Fruit fly (Drosophila melanogaster) whole organism, pupa: ENCODE results near the gene Kdm3.
A peak's percentile ranks its signal among the peaks of the same experiment; 100 is the strongest.

ENCODE experiments used
- CG10348 ChIP-seq: fragments of 200-800 bp; sonication (Bioruptor generic); IDR thresholded peaks from 2 replicates; pipeline ENCODE4 v1.3.6; 2022; ENCODE audit warnings: missing biosample characterization, missing genetic modification characterization
- CG12605 ChIP-seq: fragments of 200-800 bp; sonication (Bioruptor generic); IDR thresholded peaks from 2 replicates; pipeline ENCODE4 v1.3.6; 2022; ENCODE audit warnings: missing biosample characterization, missing genetic modification characterization
- CG13204 ChIP-seq: fragments of 200-800 bp; sonication (Bioruptor generic); optimal IDR thresholded peaks from 2 replicates; lab custom pipeline; 2018; ENCODE audit warnings: missing biosample characterization, mild to moderate bottlenecking, missing genetic modification characterization, moderate library complexity
- CG14655 ChIP-seq: fragments of 200-800 bp; sonication (Bioruptor generic); optimal IDR thresholded peaks from 3 replicates; lab custom pipeline; 2017; ENCODE audit warnings: mild to moderate bottlenecking, missing biosample characterization, missing genetic modification reagents, missing genetic modification characterization
- CG17806 ChIP-seq: fragments of 200-800 bp; sonication (Bioruptor generic); optimal IDR thresholded peaks from 2 replicates; lab custom pipeline; 2018; ENCODE audit warnings: missing biosample characterization, mild to moderate bottlenecking, missing genetic modification characterization, moderate library complexity
- CG34367 ChIP-seq: fragments of 200-800 bp; sonication (Bioruptor generic); optimal IDR thresholded peaks from 2 replicates; lab custom pipeline; 2018; ENCODE audit warnings: missing biosample characterization, mild to moderate bottlenecking, missing genetic modification characterization
- CG4496 ChIP-seq: fragments of 200-800 bp; sonication (Bioruptor generic); IDR thresholded peaks from 3 replicates; pipeline ENCODE4 v1.3.6; 2022; ENCODE audit warnings: missing biosample characterization, missing genetic modification characterization
- CG8159 ChIP-seq: fragments of 200-800 bp; sonication (Bioruptor generic); optimal IDR thresholded peaks from 3 replicates; lab custom pipeline; 2018; ENCODE audit warnings: missing biosample characterization, mild to moderate bottlenecking, missing genetic modification characterization, moderate library complexity
- CG8301 ChIP-seq: fragments of 200-800 bp; sonication (Bioruptor generic); optimal IDR thresholded peaks from 2 replicates; lab custom pipeline; 2018; ENCODE audit warnings: missing biosample characterization, mild to moderate bottlenecking, missing genetic modification characterization
- EcR ChIP-seq: fragments of 200-800 bp; sonication (Bioruptor generic); optimal IDR thresholded peaks from 3 replicates; lab custom pipeline; 2019; ENCODE audit warnings: missing biosample characterization, missing genetic modification characterization, mild to moderate bottlenecking, moderate library complexity, missing genetic modification reagents
- Pif1A ChIP-seq: fragments of 200-800 bp; sonication (Bioruptor generic); optimal IDR thresholded peaks from 3 replicates; lab custom pipeline; 2016; ENCODE audit warnings: missing biosample characterization, missing genetic modification characterization
- Pif1B ChIP-seq: fragments of 200-800 bp; sonication (Bioruptor generic); optimal IDR thresholded peaks from 3 replicates; lab custom pipeline; 2016; ENCODE audit warnings: missing biosample characterization, missing genetic modification characterization
- fd96Ca ChIP-seq: fragments of 200-800 bp; sonication (Bioruptor generic); IDR thresholded peaks from 3 replicates; pipeline ENCODE4 v1.3.6; 2022; ENCODE audit warnings: missing biosample characterization, missing genetic modification characterization
- rn ChIP-seq: fragments of 200-800 bp; sonication (Bioruptor generic); IDR thresholded peaks from 2 replicates; pipeline ENCODE4 v1.3.6; 2022; ENCODE audit warnings: missing biosample characterization, missing genetic modification characterization

dm6 chr3R:9550265-9551012, 34.6 kb downstream of the Kdm3 start:
- TF ChIP-seq CG17806 (tag; lab: Kevin White, UChicago) (no peak), CG4496 (GFP tag; lab: Robert Waterston, UW) (no peak), CG13204 (GFP tag; lab: Kevin White, UChicago) (peak; percentile 29), Pif1A (GFP tag; lab: Kevin White, UChicago) (peak; percentile 9), CG10348 (GFP tag; lab: Robert Waterston, UW) (no peak), CG8301 (tag; lab: Kevin White, UChicago) (no peak), CG8159 (tag; lab: Kevin White, UChicago) (no peak), EcR (GFP tag; lab: Kevin White, UChicago) (peak; percentile 53), Pif1B (GFP tag; lab: Kevin White, UChicago) (peak; percentile 60), CG14655 (GFP tag; lab: Kevin White, UChicago) (no peak), CG12605 (no peak), rn (GFP tag; lab: Robert Waterston, UW) (no peak), CG34367 (tag; lab: Kevin White, UChicago) (no peak), fd96Ca (no peak)
